Fruit fly (Drosophila melanogaster): ENCODE measurements around the gene Axn.

dm6 chr3R:30071827-30072226 is 49.2 kb downstream of the Axn start:
- no peak for TF ChIP-seq CG8478 (optimal IDR thresholded peaks at IDR 0.05)
- no peak for TF ChIP-seq CTCF (optimal IDR thresholded peaks at IDR 0.05)

All from S2 (cell line).